Worm (Caenorhabditis elegans) whole organism, L2 larva: Measurements from ENCODE around the gene sra-38.

Experiments used
- aly-2 ChIP-seq: fragments of 150-350 bp; optimal IDR thresholded peaks from 2 replicates; lab custom pipeline; 2014; ENCODE audit warnings: missing biosample characterization, missing genetic modification characterization
- ama-1 ChIP-seq: fragments of 150-350 bp; optimal IDR thresholded peaks from 2 replicates; lab custom pipeline; 2018; ENCODE audit warnings: inconsistent platforms
- ztf-11 ChIP-seq: sonication (generic microtip); optimal IDR thresholded peaks from 2 replicates; lab custom pipeline; 2017; ENCODE audit warnings: missing biosample characterization, missing genetic modification characterization

DNA sequence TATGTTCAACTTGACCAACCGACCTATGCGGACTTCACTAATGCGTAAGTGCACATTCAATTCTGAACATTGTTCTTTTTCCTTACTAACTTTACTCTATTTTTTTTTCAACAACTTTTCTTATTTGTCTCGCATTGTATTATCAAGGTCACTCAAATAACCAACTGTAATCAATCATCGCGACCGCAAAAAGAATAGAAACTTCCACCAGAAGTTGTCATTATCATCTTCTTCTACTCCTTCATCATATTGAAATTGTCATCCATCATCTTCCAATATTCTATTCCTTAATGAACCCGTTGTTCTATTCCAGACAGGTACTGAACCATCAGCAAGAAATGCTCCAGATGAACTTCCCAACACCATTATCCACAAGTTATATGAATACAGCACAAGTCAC lies 39.4 kb upstream of the sra-38 start:
- no peak for TF ChIP-seq ama-1
- no peak for TF ChIP-seq aly-2 (tag; lab: Kevin White, UChicago)
- no peak for TF ChIP-seq ztf-11 (tag; lab: Kevin White, UChicago)
